Fruit fly (Drosophila melanogaster) whole organism, adult: ENCODE data around the gene Phf5a.

Source experiments
- CG14711 ChIP-seq: fragments of 200-800 bp; sonication (Bioruptor generic); optimal IDR thresholded peaks from 2 replicates; lab custom pipeline; 2018; ENCODE audit warnings: missing biosample characterization, mild to moderate bottlenecking, missing genetic modification characterization, moderate library complexity
- CG1620 ChIP-seq: fragments of 200-800 bp; sonication (Bioruptor generic); optimal IDR thresholded peaks from 2 replicates; lab custom pipeline; 2016; ENCODE audit warnings: missing biosample characterization, missing genetic modification characterization
- CG7045 ChIP-seq: fragments of 200-800 bp; sonication (Bioruptor generic); optimal IDR thresholded peaks from 2 replicates; lab custom pipeline; 2017; ENCODE audit warnings: missing biosample characterization, mild to moderate bottlenecking, missing genetic modification characterization
- Hr96 ChIP-seq: fragments of 200-800 bp; sonication (Bioruptor generic); optimal IDR thresholded peaks from 2 replicates; lab custom pipeline; 2016; ENCODE audit warnings: missing biosample characterization, missing genetic modification characterization
- bab1 ChIP-seq: fragments of 200-800 bp; sonication (Bioruptor generic); optimal IDR thresholded peaks from 3 replicates; lab custom pipeline; 2019; ENCODE audit warnings: missing biosample characterization, mild to moderate bottlenecking, missing genetic modification characterization, moderate library complexity
- kay ChIP-seq: fragments of 200-800 bp; sonication (Bioruptor generic); peaks from one replicate; lab custom pipeline; 2016; ENCODE audit warnings: missing biosample characterization, missing genetic modification characterization, borderline replicate concordance
- tj ChIP-seq: fragments of 200-800 bp; sonication (Bioruptor generic); optimal IDR thresholded peaks from 3 replicates; lab custom pipeline; 2017; ENCODE audit warnings: missing biosample characterization, mild to moderate bottlenecking, missing genetic modification characterization, moderate library complexity

DNA sequence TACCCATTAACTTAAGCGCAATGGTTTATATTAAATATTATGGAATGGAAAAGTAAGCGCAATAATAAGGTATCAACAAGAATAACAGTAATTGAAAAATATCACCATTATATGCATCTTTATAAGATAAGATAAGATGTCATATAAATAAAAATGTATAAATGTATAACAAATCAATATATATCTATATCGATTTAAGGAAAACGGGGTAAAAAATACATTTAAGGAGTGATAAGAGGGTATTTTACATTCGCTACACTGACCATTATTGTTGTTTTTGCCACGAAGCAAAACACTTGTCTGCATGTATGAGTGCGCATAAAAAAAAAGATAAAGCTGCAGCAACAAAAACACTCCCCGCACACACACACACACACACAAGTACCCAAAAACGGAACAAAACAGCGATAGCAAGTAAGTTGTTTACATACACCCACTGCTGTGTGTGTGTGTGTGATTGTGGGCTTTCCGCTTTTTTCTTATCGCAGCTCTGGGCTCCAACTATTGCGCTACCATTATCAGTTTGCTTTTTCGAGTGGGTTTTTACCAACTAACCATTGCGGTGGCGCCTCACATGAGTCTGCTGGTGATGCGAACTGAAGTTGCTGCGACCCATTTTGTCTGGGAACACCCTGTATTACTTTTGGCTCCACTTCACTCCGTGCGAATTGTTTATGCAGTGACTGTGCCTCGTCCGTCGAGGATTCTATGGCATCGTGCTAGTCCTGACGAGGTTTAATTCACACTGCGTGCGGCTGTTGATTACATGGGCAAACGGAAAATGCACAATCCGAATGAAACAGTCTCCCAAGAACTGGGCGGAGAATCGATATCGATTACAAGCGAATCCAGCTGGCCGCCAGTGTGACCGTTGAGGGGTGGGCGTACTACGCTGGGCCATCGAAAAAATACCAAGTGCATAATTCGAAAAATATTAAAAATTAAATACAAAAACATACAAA lies 17.3 kb downstream of the Phf5a start, which contains the start of gene mmy:
- no peak for TF ChIP-seq CG7045
- TF ChIP-seq kay = no peak
- peak; percentile 42 for TF ChIP-seq tj
- peak; percentile 39 for TF ChIP-seq Hr96 (GFP tag; lab: Kevin White, UChicago)
- peak; percentile 25 for TF ChIP-seq bab1 (GFP tag; lab: Kevin White, UChicago)
- TF ChIP-seq CG14711 = no peak
- peak; percentile 34 for TF ChIP-seq CG1620
